Fruit fly (Drosophila melanogaster) whole organism, wandering third instar larva: ENCODE measurements around the gene bap.
A peak's percentile ranks its signal among the peaks of the same experiment; 100 is the strongest.

Experiments used
- Abd-B ChIP-seq: fragments of >200 bp; optimal IDR thresholded peaks from 2 replicates; lab custom pipeline; 2017; ENCODE audit warnings: missing biosample characterization, missing genetic modification characterization
- CG32264 ChIP-seq: fragments of 200-800 bp; sonication (Bioruptor generic); optimal IDR thresholded peaks from 2 replicates; lab custom pipeline; 2016; ENCODE audit warnings: missing biosample characterization, missing genetic modification characterization
- CG9705 ChIP-seq: fragments of 200-800 bp; sonication (Bioruptor generic); optimal IDR thresholded peaks from 2 replicates; lab custom pipeline; 2018; ENCODE audit warnings: missing biosample characterization, mild to moderate bottlenecking, missing genetic modification characterization
- CrebA ChIP-seq: fragments of 200-800 bp; sonication (Bioruptor generic); optimal IDR thresholded peaks from 2 replicates; lab custom pipeline; 2016; ENCODE audit warnings: missing biosample characterization, mild to moderate bottlenecking, missing genetic modification characterization, borderline replicate concordance
- Dfd ChIP-seq: fragments of >200 bp; optimal IDR thresholded peaks from 2 replicates; lab custom pipeline; 2017; ENCODE audit warnings: missing biosample characterization, missing genetic modification characterization
- Dif ChIP-seq: fragments of 200-275, 200-300 bp; sonication (Bioruptor generic); optimal IDR thresholded peaks from 2 replicates; lab custom pipeline; 2018; ENCODE audit warnings: missing biosample characterization, missing genetic modification characterization; ENCODE audit not compliant: partially characterized antibody
- GATAd ChIP-seq: sonication (Bioruptor generic); optimal IDR thresholded peaks from 2 replicates; lab custom pipeline; 2016; ENCODE audit warnings: missing biosample characterization, missing genetic modification characterization
- HLH106 ChIP-seq: fragments of 200-800 bp; optimal IDR thresholded peaks from 3 replicates; lab custom pipeline; 2019; ENCODE audit warnings: missing biosample characterization, mild to moderate bottlenecking, missing genetic modification characterization, moderate library complexity
- Hnf4 ChIP-seq: fragments of 200-800 bp; sonication (Bioruptor generic); optimal IDR thresholded peaks from 2 replicates; lab custom pipeline; 2016; ENCODE audit warnings: missing biosample characterization, mild to moderate bottlenecking, missing genetic modification characterization
- Hr83 ChIP-seq: fragments of 200-300 bp; sonication (Bioruptor generic); optimal IDR thresholded peaks from 2 replicates; lab custom pipeline; 2016; ENCODE audit warnings: missing biosample characterization, mild to moderate bottlenecking, missing genetic modification characterization, moderate library complexity; ENCODE audit not compliant: poor library complexity, severe bottlenecking
- Jra ChIP-seq: sonication (Bioruptor generic); optimal IDR thresholded peaks from 2 replicates; lab custom pipeline; 2016; ENCODE audit warnings: missing biosample characterization, missing genetic modification characterization
- Mio ChIP-seq: sonication (Bioruptor generic); optimal IDR thresholded peaks from 2 replicates; lab custom pipeline; 2016; ENCODE audit warnings: missing biosample characterization, missing genetic modification characterization
- Myc ChIP-seq: fragments of >200 bp; optimal IDR thresholded peaks from 2 replicates; lab custom pipeline; 2017
- N ChIP-seq: fragments of >200 bp; optimal IDR thresholded peaks from 2 replicates; lab custom pipeline; 2018; ENCODE audit warnings: missing biosample characterization, missing external identifiers, missing genetic modification characterization
- OdsH ChIP-seq: fragments of 200-800 bp; sonication (Bioruptor generic); optimal IDR thresholded peaks from 2 replicates; lab custom pipeline; 2016; ENCODE audit warnings: missing biosample characterization, mild to moderate bottlenecking, missing genetic modification characterization
- Rel ChIP-seq, 2 experiments: fragments of 200-800 bp; sonication (Bioruptor generic) in 1 of 2; optimal IDR thresholded peaks; 2 replicates in 1 of 2; 3 replicates in 1 of 2; lab custom pipeline; 2016 to 2019; ENCODE audit warnings: mild to moderate bottlenecking in 2 of 2, missing biosample characterization in 2 of 2, missing genetic modification characterization in 2 of 2, moderate library complexity in 1 of 2
- Sp1 ChIP-seq: fragments of 200-800 bp; sonication (Bioruptor generic); optimal IDR thresholded peaks from 3 replicates; lab custom pipeline; 2019; ENCODE audit warnings: missing biosample characterization, mild to moderate bottlenecking, missing genetic modification characterization, moderate library complexity
- Vsx2 ChIP-seq: fragments of 200-300, 225-300 bp; sonication (Bioruptor generic); optimal IDR thresholded peaks from 2 replicates; lab custom pipeline; 2018; ENCODE audit warnings: missing biosample characterization, missing genetic modification characterization; ENCODE audit not compliant: partially characterized antibody
- br ChIP-seq: fragments of 200-800 bp; sonication (Bioruptor generic); optimal IDR thresholded peaks from 2 replicates; lab custom pipeline; 2016; ENCODE audit warnings: missing biosample characterization, missing genetic modification characterization
- brk ChIP-seq: fragments of 200-800 bp; sonication (Bioruptor generic); optimal IDR thresholded peaks from 2 replicates; lab custom pipeline; 2016; ENCODE audit warnings: missing biosample characterization, mild to moderate bottlenecking, missing genetic modification characterization
- dl ChIP-seq, 2 experiments: fragments of 175-275, 200-275 bp in 1 of 2; fragments of 200-275 bp in 1 of 2; sonication (Bioruptor generic); optimal IDR thresholded peaks; lab custom pipeline; 2018; ENCODE audit warnings: mild to moderate bottlenecking in 2 of 2, missing biosample characterization in 2 of 2, missing genetic modification characterization in 2 of 2, moderate library complexity in 2 of 2; ENCODE audit not compliant: partially characterized antibody in 2 of 2, insufficient read depth in 1 of 2
- dmrt93B ChIP-seq: fragments of 200-800 bp; sonication (Bioruptor generic); optimal IDR thresholded peaks from 2 replicates; lab custom pipeline; 2018; ENCODE audit warnings: missing biosample characterization, mild to moderate bottlenecking, missing genetic modification characterization
- dsf ChIP-seq: sonication (Bioruptor generic); optimal IDR thresholded peaks from 2 replicates; lab custom pipeline; 2016; ENCODE audit warnings: missing biosample characterization, missing genetic modification characterization, borderline replicate concordance
- foxo ChIP-seq, 2 experiments: fragments of 200-800 bp; sonication (Bioruptor generic); optimal IDR thresholded peaks; 2 replicates in 1 of 2; 3 replicates in 1 of 2; lab custom pipeline; 2016 to 2017; ENCODE audit warnings: missing biosample characterization in 2 of 2, missing genetic modification characterization in 2 of 2
- fru ChIP-seq: fragments of 200-800 bp; sonication (Bioruptor generic); optimal IDR thresholded peaks from 3 replicates; lab custom pipeline; 2016; ENCODE audit warnings: missing biosample characterization, mild to moderate bottlenecking, missing genetic modification characterization
- h ChIP-seq: fragments of 200-800 bp; sonication (Bioruptor generic); optimal IDR thresholded peaks from 3 replicates; lab custom pipeline; 2016; ENCODE audit warnings: missing biosample characterization, mild to moderate bottlenecking, missing genetic modification characterization
- jim ChIP-seq: fragments of 175-275, 200-325 bp; sonication (Bioruptor generic); optimal IDR thresholded peaks from 2 replicates; lab custom pipeline; 2016; ENCODE audit warnings: missing biosample characterization, mild to moderate bottlenecking, missing genetic modification characterization
- lola ChIP-seq: fragments of >200 bp; optimal IDR thresholded peaks from 2 replicates; lab custom pipeline; 2017; ENCODE audit warnings: missing biosample characterization, missing genetic modification characterization
- psq ChIP-seq: fragments of 200-800 bp; sonication (Bioruptor generic); optimal IDR thresholded peaks from 3 replicates; lab custom pipeline; 2017; ENCODE audit warnings: missing biosample characterization, mild to moderate bottlenecking, missing genetic modification characterization, moderate library complexity
- rgr ChIP-seq: fragments of 200-800 bp; sonication (Bioruptor generic); optimal IDR thresholded peaks from 3 replicates; lab custom pipeline; 2016; ENCODE audit warnings: missing biosample characterization, mild to moderate bottlenecking, missing genetic modification characterization
- sage ChIP-seq: fragments of 200-800 bp; sonication (Bioruptor generic); optimal IDR thresholded peaks from 2 replicates; lab custom pipeline; 2016; ENCODE audit warnings: missing biosample characterization, mild to moderate bottlenecking, missing genetic modification characterization
- sv ChIP-seq: fragments of 200-800 bp; sonication (Bioruptor generic); optimal IDR thresholded peaks from 3 replicates; lab custom pipeline; 2016; ENCODE audit warnings: missing biosample characterization, missing genetic modification characterization
- tai ChIP-seq: sonication (Bioruptor generic); optimal IDR thresholded peaks from 2 replicates; lab custom pipeline; 2016; ENCODE audit warnings: missing biosample characterization, missing genetic modification characterization
- woc ChIP-seq: sonication (Bioruptor generic); optimal IDR thresholded peaks from 2 replicates; lab custom pipeline; 2016; ENCODE audit warnings: missing biosample characterization, mild to moderate bottlenecking, missing genetic modification characterization

The bap gene

DNA sequence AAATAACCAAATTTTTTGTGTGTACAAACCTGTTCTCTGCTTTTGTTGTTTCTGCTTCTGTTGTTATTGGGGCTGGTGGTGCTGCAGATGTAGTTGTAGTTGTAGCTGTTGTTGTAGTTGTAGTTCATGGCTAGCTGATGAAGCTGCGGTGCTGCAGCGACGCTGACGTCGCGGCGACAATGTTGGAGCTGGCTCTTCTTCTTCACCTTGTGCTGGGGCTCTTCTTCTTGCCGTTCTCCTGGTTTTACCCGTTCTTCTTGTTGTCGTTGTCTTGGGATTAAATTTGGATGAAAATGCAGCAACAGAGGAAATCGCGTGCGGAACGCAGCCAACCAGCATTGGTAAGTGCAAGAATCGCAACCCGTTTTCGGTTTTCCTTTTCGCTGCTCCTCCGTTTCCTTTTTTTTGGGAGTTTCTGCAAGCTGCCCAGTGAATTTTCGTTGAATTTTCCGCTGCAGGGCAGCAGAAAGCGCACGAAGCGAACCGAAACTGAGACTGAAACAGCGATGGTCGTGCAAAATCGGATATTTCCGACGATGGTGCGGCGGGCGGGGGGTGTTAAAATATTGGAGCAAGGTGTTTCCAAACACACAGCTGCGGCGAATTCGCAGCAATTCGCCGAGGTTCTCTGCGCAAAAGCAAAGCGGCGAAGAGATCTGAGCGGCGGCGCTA lies 40.2 kb upstream of the bap start:
- TF ChIP-seq GATAd (GFP tag; lab: Kevin White, UChicago) (no peak), sage (GFP tag; lab: Kevin White, UChicago) (no peak), jim (GFP tag; lab: Kevin White, UChicago) (no peak), CrebA (no peak), dl (GFP tag; optimal IDR thresholded peaks at IDR 0.05; lab: Kevin White, UChicago; ENCODE audit: insufficient read depth in 1 of 2, partially characterized antibody in 2 of 2) (peak in 1 of 2 experiments; percentile 69), Jra (GFP tag; lab: Kevin White, UChicago) (no peak), rgr (GFP tag; lab: Kevin White, UChicago) (peak; percentile 2), N (GFP tag; lab: Kevin White, UChicago) (no peak), Vsx2 (peak; percentile 28), Dif (no peak), tai (GFP tag; lab: Kevin White, UChicago) (no peak), fru (GFP tag; lab: Kevin White, UChicago) (no peak), psq (no peak), foxo (GFP tag; optimal IDR thresholded peaks at IDR 0.05; lab: Kevin White, UChicago) (peak in 1 of 2 experiments; percentile 17), Rel (GFP tag; optimal IDR thresholded peaks at IDR 0.05; lab: Kevin White, UChicago) (no peak), Rel (tag; optimal IDR thresholded peaks at IDR 0.05; lab: Kevin White, UChicago) (peak; percentile 14), HLH106 (no peak), sv (GFP tag; lab: Kevin White, UChicago) (no peak), h (GFP tag; lab: Kevin White, UChicago) (peak; percentile 35), Hr83 (GFP tag; lab: Kevin White, UChicago) (peak; percentile 63), Sp1 (no peak), lola (no peak), dsf (no peak), Abd-B (GFP tag; lab: Kevin White, UChicago) (no peak), woc (GFP tag; lab: Kevin White, UChicago) (no peak), CG32264 (GFP tag; lab: Kevin White, UChicago) (no peak), Dfd (no peak), Myc (lab: Kevin White, UChicago) (no peak), OdsH (GFP tag; lab: Kevin White, UChicago) (no peak), Mio (GFP tag; lab: Kevin White, UChicago) (no peak)

DNA sequence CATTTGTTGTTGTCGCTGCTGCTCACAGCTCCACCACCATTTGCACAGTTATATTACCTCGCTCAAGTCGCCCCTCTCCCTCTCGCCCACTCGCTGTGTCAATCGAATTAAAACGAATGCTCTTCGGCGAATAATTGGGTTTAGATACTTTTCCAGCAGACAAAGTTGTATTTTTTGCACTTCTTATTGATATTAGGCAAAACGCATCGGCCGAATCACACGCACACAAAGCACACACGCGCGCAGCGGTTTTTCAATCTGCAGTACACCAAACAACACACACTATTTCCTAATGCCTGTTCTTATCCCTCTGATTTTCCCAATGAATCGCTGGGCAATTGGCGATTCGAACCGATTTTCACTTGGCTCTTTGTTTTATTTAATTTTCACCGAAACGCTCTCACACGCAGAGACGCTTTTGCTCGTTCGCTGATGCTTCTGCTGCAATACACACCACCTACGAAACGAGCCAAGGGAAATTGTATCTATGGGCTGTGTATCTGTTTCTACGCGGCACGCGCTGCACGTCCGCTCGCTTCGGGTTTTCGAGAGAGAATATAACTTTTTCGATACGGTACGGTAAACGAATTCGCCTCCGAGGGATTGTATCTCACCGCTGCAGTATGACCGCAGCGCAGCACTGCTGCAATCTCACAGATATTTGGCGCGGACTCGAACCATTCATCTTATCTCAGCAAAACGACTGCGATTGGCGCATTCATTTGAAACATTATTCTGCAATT lies 39.5 kb upstream of the bap start, which contains the start of gene aus:
aus (minus strand) TSS at position 563 of the 743 bp plus-strand sequence.
- TF ChIP-seq Dif (peak; percentile 51), dmrt93B (no peak), OdsH (GFP tag; lab: Kevin White, UChicago) (no peak), CG9705 (GFP tag; lab: Kevin White, UChicago) (no peak), sv (GFP tag; lab: Kevin White, UChicago) (no peak), brk (no peak), br (GFP tag; lab: Kevin White, UChicago) (no peak), foxo (GFP tag; optimal IDR thresholded peaks at IDR 0.05; lab: Kevin White, UChicago) (no peak), sage (GFP tag; lab: Kevin White, UChicago) (no peak), lola (no peak), fru (GFP tag; lab: Kevin White, UChicago) (no peak), Mio (GFP tag; lab: Kevin White, UChicago) (no peak), dl (GFP tag; optimal IDR thresholded peaks at IDR 0.05; lab: Kevin White, UChicago; ENCODE audit: insufficient read depth in 1 of 2, partially characterized antibody in 2 of 2) (no peak), psq (no peak), CG32264 (GFP tag; lab: Kevin White, UChicago) (no peak), Myc (lab: Kevin White, UChicago) (peak; percentile 36), h (GFP tag; lab: Kevin White, UChicago) (peak; percentile 18), HLH106 (no peak), rgr (GFP tag; lab: Kevin White, UChicago) (no peak), Hr83 (GFP tag; lab: Kevin White, UChicago) (peak; percentile 90), woc (GFP tag; lab: Kevin White, UChicago) (no peak), Sp1 (peak; percentile 11), tai (GFP tag; lab: Kevin White, UChicago) (no peak), Jra (GFP tag; lab: Kevin White, UChicago) (no peak), Abd-B (GFP tag; lab: Kevin White, UChicago) (no peak), Hnf4 (no peak), Rel (GFP tag; optimal IDR thresholded peaks at IDR 0.05; lab: Kevin White, UChicago) (no peak), Rel (tag; optimal IDR thresholded peaks at IDR 0.05; lab: Kevin White, UChicago) (peak; percentile 27)
- TF ChIP-seq, all 38 proteins: peak for 6
